Worm (Caenorhabditis elegans) whole organism, dauer: ENCODE results near the gene C04C11.1.

Source experiments
- unc-62 ChIP-seq: sonication (generic microtip); optimal IDR thresholded peaks from 2 replicates; lab custom pipeline; 2017; ENCODE audit warnings: missing biosample characterization, missing genetic modification reagents, missing genetic modification characterization

The C04C11.1 gene

ce11 chrX:14062771-14063170, 42.4 kb downstream of the C04C11.1 start:
- no peak for TF ChIP-seq unc-62 (GFP tag; lab: Kevin White, UChicago)

ce11 chrX:14063830-14064229, 43.4 kb downstream of the C04C11.1 start:
- TF ChIP-seq unc-62 (GFP tag; lab: Kevin White, UChicago): no peak

ce11 chrX:14067641-14068040, 47.3 kb downstream of the C04C11.1 start, which contains the start of gene lgc-21:
Gene lgc-21, minus strand, starts transcription at chrX:14067984.
- TF ChIP-seq unc-62 (GFP tag; lab: Kevin White, UChicago): no peak

ce11 chrX:14069528-14069927, 49.1 kb downstream of the C04C11.1 start:
- TF ChIP-seq unc-62 (GFP tag; lab: Kevin White, UChicago): no peak

- no peak for TF ChIP-seq unc-62 (GFP tag; lab: Kevin White, UChicago)
These were observed 50.6 kb downstream of the C04C11.1 start, which contains the start of gene C33G3.4 for ce11 chrX:14070950-14071349. Gene C33G3.4, plus strand, starts transcription at chrX:14071162.
